Worm (Caenorhabditis elegans): ENCODE data around the gene C30H6.12.

C30H6.12 gene

ce11 chrIV:17395910-17396309, 12.8 kb downstream of the C30H6.12 start, which contains the start of gene sru-15:
Gene sru-15 (plus strand): TSS chrIV:17396210.
- TF ChIP-seq sox-4 (tag; optimal IDR thresholded peaks at IDR 0.05): no peak
- TF ChIP-seq nhr-12 (tag; optimal IDR thresholded peaks at IDR 0.05): no peak
- no peak for TF ChIP-seq nhr-84 (tag; optimal IDR thresholded peaks at IDR 0.05)
- TF ChIP-seq F16B12.6 (tag; optimal IDR thresholded peaks at IDR 0.05): no peak
- TF ChIP-seq nhr-90 (tag; optimal IDR thresholded peaks at IDR 0.05; ENCODE audit: poor library complexity): no peak
- no peak for TF ChIP-seq isw-1 (GFP tag; IDR thresholded peaks at IDR 0.05)
- no peak for TF ChIP-seq fos-1 (tag; optimal IDR thresholded peaks at IDR 0.05)
- no peak for TF ChIP-seq mdl-1 (tag; optimal IDR thresholded peaks at IDR 0.05)
- no peak for TF ChIP-seq dpl-1 (GFP tag; optimal IDR thresholded peaks at IDR 0.05)
- no peak for TF ChIP-seq xbp-1 (tag; optimal IDR thresholded peaks at IDR 0.05)
- no peak for TF ChIP-seq skn-1 (tag; optimal IDR thresholded peaks at IDR 0.05)
- no peak for TF ChIP-seq C16A3.4 (tag; optimal IDR thresholded peaks at IDR 0.05)

- no peak for TF ChIP-seq swsn-7 (tag; optimal IDR thresholded peaks at IDR 0.05)
- no peak for TF ChIP-seq unc-62 (GFP tag; optimal IDR thresholded peaks at IDR 0.05)
- no peak for TF ChIP-seq egl-13 (tag; optimal IDR thresholded peaks at IDR 0.05)
- no peak for TF ChIP-seq elt-2 (tag; optimal IDR thresholded peaks at IDR 0.05)
- TF ChIP-seq mef-2 (tag; optimal IDR thresholded peaks at IDR 0.05): no peak
- TF ChIP-seq pax-3 (tag; optimal IDR thresholded peaks at IDR 0.05): peak; percentile 23
- no peak for TF ChIP-seq tbx-2 (tag; optimal IDR thresholded peaks at IDR 0.05)
- no peak for TF ChIP-seq F16B12.6 (tag; optimal IDR thresholded peaks at IDR 0.05)
- TF ChIP-seq fkh-8 (tag; optimal IDR thresholded peaks at IDR 0.05): peak; percentile 0
Measured at ce11 chrIV:17399455-17399854, 16.3 kb downstream of the C30H6.12 start, which contains the start of gene T02D1.4. Gene T02D1.4 (plus strand): TSS chrIV:17399755.

- TF ChIP-seq lin-15B (tag; optimal IDR thresholded peaks at IDR 0.05) (no peak), efl-1 (optimal IDR thresholded peaks at IDR 0.05) (no peak), efl-1 (GFP tag; optimal IDR thresholded peaks at IDR 0.05 in 1 of 2) (peak in 1 of 2 experiments; percentile 7), aly-2 (tag; optimal IDR thresholded peaks at IDR 0.05) (no peak)
Measured at ce11 chrIV:17405530-17405929, 22.4 kb downstream of the C30H6.12 start, which contains the start of gene pmp-4. Gene pmp-4 (minus strand): TSS chrIV:17405630.

ce11 chrIV:17406119-17406518, 23.0 kb downstream of the C30H6.12 start:
- TF ChIP-seq nhr-20 (tag; optimal IDR thresholded peaks at IDR 0.05) (peak; percentile 25), F16B12.6 (tag; optimal IDR thresholded peaks at IDR 0.05) (no peak), swsn-7 (tag; optimal IDR thresholded peaks at IDR 0.05) (no peak), ceh-90 (tag; optimal IDR thresholded peaks at IDR 0.05) (no peak), rnt-1 (tag; optimal IDR thresholded peaks at IDR 0.05) (no peak), nhr-71 (tag; optimal IDR thresholded peaks at IDR 0.05) (no peak), pqm-1 (tag; optimal IDR thresholded peaks at IDR 0.05) (no peak), elt-2 (tag; optimal IDR thresholded peaks at IDR 0.05) (peak; percentile 64), blmp-1 (tag; optimal IDR thresholded peaks at IDR 0.05) (peak; percentile 11), mef-2 (tag; optimal IDR thresholded peaks at IDR 0.05) (no peak)

- no peak for TF ChIP-seq ets-5 (GFP tag; IDR thresholded peaks at IDR 0.05)
- no peak for TF ChIP-seq zip-4 (GFP tag; optimal IDR thresholded peaks at IDR 0.05)
- no peak for TF ChIP-seq mdl-1 (tag; optimal IDR thresholded peaks at IDR 0.05)
- no peak for TF ChIP-seq swsn-7 (tag; optimal IDR thresholded peaks at IDR 0.05)
- TF ChIP-seq C16A3.4 (tag; optimal IDR thresholded peaks at IDR 0.05): no peak
- TF ChIP-seq snpc-4 (tag; optimal IDR thresholded peaks at IDR 0.05): no peak
- TF ChIP-seq ceh-8 (GFP tag; optimal IDR thresholded peaks at IDR 0.05): no peak
- no peak for TF ChIP-seq nhr-20 (tag; optimal IDR thresholded peaks at IDR 0.05)
- no peak for TF ChIP-seq elt-2 (tag; optimal IDR thresholded peaks at IDR 0.05)
- no peak for TF ChIP-seq F16B12.6 (tag; optimal IDR thresholded peaks at IDR 0.05)
- no peak for TF ChIP-seq nhr-28 (tag; optimal IDR thresholded peaks at IDR 0.05)
- no peak for TF ChIP-seq ceh-90 (tag; optimal IDR thresholded peaks at IDR 0.05)
- no peak for TF ChIP-seq nhr-77 (tag; optimal IDR thresholded peaks at IDR 0.05)
Measured at ce11 chrIV:17407025-17407424, 23.9 kb downstream of the C30H6.12 start, which contains the start of gene T02D1.7. Gene T02D1.7 (minus strand): TSS chrIV:17407125.
